Fruit fly (Drosophila melanogaster): ENCODE results near the gene CG14011.
A peak's percentile ranks its signal among the peaks of the same experiment; 100 is the strongest.

The CG14011 gene

dm6 chr2L:5569503-5569902 is 11.4 kb downstream of the CG14011 start (continued):
- TF ChIP-seq jigr1 (GFP tag; IDR thresholded peaks at IDR 0.05), result no peak
- TF ChIP-seq CG1647 (GFP tag; optimal IDR thresholded peaks at IDR 0.05), result no peak
- TF ChIP-seq Hmx (GFP tag; optimal IDR thresholded peaks at IDR 0.05), result no peak
- TF ChIP-seq CG10543 (GFP tag; optimal IDR thresholded peaks at IDR 0.05), result no peak
- no peak for TF ChIP-seq CG5180 (GFP tag; optimal IDR thresholded peaks at IDR 0.05)
- TF ChIP-seq Fer2 (tag; optimal IDR thresholded peaks at IDR 0.05), result no peak
- TF ChIP-seq Sin3A (optimal IDR thresholded peaks at IDR 0.05), result no peak
- no peak for TF ChIP-seq NFAT (GFP tag; IDR thresholded peaks at IDR 0.05)
- TF ChIP-seq vnd (GFP tag; IDR thresholded peaks at IDR 0.05; ENCODE audit: partially characterized antibody), result no peak
- TF ChIP-seq cg (GFP tag; optimal IDR thresholded peaks at IDR 0.05), result peak; percentile 7
- TF ChIP-seq sd (tag; optimal IDR thresholded peaks at IDR 0.05), result no peak
- TF ChIP-seq sisA (GFP tag; IDR thresholded peaks at IDR 0.05), result no peak
- TF ChIP-seq ci (GFP tag; IDR thresholded peaks at IDR 0.05), result 0 out of 3 replicates have a peak, but pooled peaks have one; percentile 26
- peak; percentile 45 for TF ChIP-seq Sox102F (GFP tag; optimal IDR thresholded peaks at IDR 0.05)
- no peak for TF ChIP-seq Dip2 (GFP tag; IDR thresholded peaks at IDR 0.05)
- TF ChIP-seq CG14014 (GFP tag; IDR thresholded peaks at IDR 0.05), result peak; percentile 64; the same call in 1 of the 2 replicates
- TF ChIP-seq ems (GFP tag; optimal IDR thresholded peaks at IDR 0.05), result no peak
- TF ChIP-seq pzg (GFP tag; optimal IDR thresholded peaks at IDR 0.05), result no peak
- no peak for TF ChIP-seq CG12236 (GFP tag; optimal IDR thresholded peaks at IDR 0.05)
- TF ChIP-seq Aef1 (GFP tag; IDR thresholded peaks at IDR 0.05), result no peak
- TF ChIP-seq CG11247 (GFP tag; IDR thresholded peaks at IDR 0.05), result peak; percentile 41; the same call in 1 of the 2 replicates
- no peak for TF ChIP-seq Stat92E (GFP tag; optimal IDR thresholded peaks at IDR 0.05)
- TF ChIP-seq emc (GFP tag; optimal IDR thresholded peaks at IDR 0.05), result no peak
- TF ChIP-seq CG18262 (tag; optimal IDR thresholded peaks at IDR 0.05), result no peak
- TF ChIP-seq Meics (GFP tag; optimal IDR thresholded peaks at IDR 0.05), result peak; percentile 58
- TF ChIP-seq CG15479 (GFP tag; optimal IDR thresholded peaks at IDR 0.05), result no peak
- TF ChIP-seq CG14860 (GFP tag; IDR thresholded peaks at IDR 0.05; ENCODE audit: partially characterized antibody), result no peak
- TF ChIP-seq Dfd (GFP tag; optimal IDR thresholded peaks at IDR 0.05), result no peak
- no peak for TF ChIP-seq CG2116 (GFP tag; optimal IDR thresholded peaks at IDR 0.05)
- no peak for TF ChIP-seq Usf (GFP tag; optimal IDR thresholded peaks at IDR 0.05)
- no peak for TF ChIP-seq H2.0 (GFP tag; IDR thresholded peaks at IDR 0.05)
- TF ChIP-seq CTCF (GFP tag; optimal IDR thresholded peaks at IDR 0.05), result no peak
- no peak for TF ChIP-seq CG8388 (GFP tag; optimal IDR thresholded peaks at IDR 0.05)
- no peak for TF ChIP-seq CG4424 (GFP tag; optimal IDR thresholded peaks at IDR 0.05)
- TF ChIP-seq D19A (tag; optimal IDR thresholded peaks at IDR 0.05), result peak; percentile 84
- no peak for TF ChIP-seq CG31224 (GFP tag; IDR thresholded peaks at IDR 0.05)
- TF ChIP-seq CG15073 (GFP tag; optimal IDR thresholded peaks at IDR 0.05), result no peak
- no peak for TF ChIP-seq pros (GFP tag; optimal IDR thresholded peaks at IDR 0.05)
- TF ChIP-seq Lhr (GFP tag; optimal IDR thresholded peaks at IDR 0.05), result no peak
- TF ChIP-seq CG6683 (GFP tag; optimal IDR thresholded peaks at IDR 0.05), result no peak
- no peak for TF ChIP-seq Opbp (GFP tag; IDR thresholded peaks at IDR 0.05; ENCODE audit: partially characterized antibody)
- no peak; the same call in 1 of the 2 replicates for TF ChIP-seq Xrp1 (GFP tag; IDR thresholded peaks at IDR 0.05)
- no peak for TF ChIP-seq slou (GFP tag; optimal IDR thresholded peaks at IDR 0.05)
- no peak for TF ChIP-seq Sry-δ (GFP tag; optimal IDR thresholded peaks at IDR 0.05)
- TF ChIP-seq CG17802 (tag; optimal IDR thresholded peaks at IDR 0.05), result no peak
- no peak for TF ChIP-seq tx (GFP tag; optimal IDR thresholded peaks at IDR 0.05)
- no peak for TF ChIP-seq nerfin-1 (tag; optimal IDR thresholded peaks at IDR 0.05)
- no peak for TF ChIP-seq jing (GFP tag; optimal IDR thresholded peaks at IDR 0.05)
- TF ChIP-seq luna (GFP tag; optimal IDR thresholded peaks at IDR 0.05), result no peak
- no peak for TF ChIP-seq sim (GFP tag; IDR thresholded peaks at IDR 0.05)
- no peak for TF ChIP-seq CG16815 (GFP tag; optimal IDR thresholded peaks at IDR 0.05)
- no peak for TF ChIP-seq CG4328 (GFP tag; optimal IDR thresholded peaks at IDR 0.05)
